Worm (Caenorhabditis elegans): ENCODE data around the gene srg-68.

Gene srg-68

ce11 chrV:5433020-5433419, 32.2 kb downstream of the srg-68 start, which contains the start of gene acl-6 (continued):
- TF ChIP-seq C04F5.9 (tag; optimal IDR thresholded peaks at IDR 0.05) (no peak), vab-15 (tag; optimal IDR thresholded peaks at IDR 0.05) (no peak), tlp-1 (tag; optimal IDR thresholded peaks at IDR 0.05) (no peak), lin-39 (tag; optimal IDR thresholded peaks at IDR 0.05) (no peak), grh-1 (GFP tag; IDR thresholded peaks at IDR 0.05) (no peak), sup-37 (GFP tag; optimal IDR thresholded peaks at IDR 0.05) (no peak), unc-86 (tag; optimal IDR thresholded peaks at IDR 0.05) (no peak), egl-13 (tag; optimal IDR thresholded peaks at IDR 0.05) (no peak), nhr-19 (GFP tag; conservative IDR thresholded peaks at IDR 0.05) (no peak), aha-1 (tag; optimal IDR thresholded peaks at IDR 0.05) (no peak), unc-98 (GFP tag; IDR thresholded peaks at IDR 0.05) (no peak), tbx-2 (tag; optimal IDR thresholded peaks at IDR 0.05) (peak; percentile 11), ztf-4 (tag; optimal IDR thresholded peaks at IDR 0.05) (no peak), blmp-1 (tag; optimal IDR thresholded peaks at IDR 0.05) (peak; percentile 89), xbp-1 (tag; optimal IDR thresholded peaks at IDR 0.05) (peak; percentile 16), unc-30 (tag; optimal IDR thresholded peaks at IDR 0.05) (no peak), sptf-1 (tag; optimal IDR thresholded peaks at IDR 0.05) (no peak), pag-3 (tag; optimal IDR thresholded peaks at IDR 0.05; ENCODE audit: borderline replicate concordance, insufficient read depth) (no peak), lir-3 (tag; optimal IDR thresholded peaks at IDR 0.05; ENCODE audit: poor library complexity) (no peak), unc-130 (tag; optimal IDR thresholded peaks at IDR 0.05) (no peak), Y116A8C.19 (tag; optimal IDR thresholded peaks at IDR 0.05; ENCODE audit: borderline replicate concordance) (no peak), C34B4.2 (tag; optimal IDR thresholded peaks at IDR 0.05) (no peak), sox-4 (tag; optimal IDR thresholded peaks at IDR 0.05) (no peak), nhr-77 (tag; optimal IDR thresholded peaks at IDR 0.05) (no peak), dpl-1 (GFP tag; optimal IDR thresholded peaks at IDR 0.05) (peak; percentile 85 to 91 (median 91)), nhr-237 (tag; optimal IDR thresholded peaks at IDR 0.05) (no peak), mab-9 (GFP tag; IDR thresholded peaks at IDR 0.05) (no peak), nhr-85 (tag) (peak; percentile 61), jun-1 (tag; optimal IDR thresholded peaks at IDR 0.05) (peak; percentile 53), unc-62 (GFP tag; optimal IDR thresholded peaks at IDR 0.05) (no peak), fkh-10 (GFP tag; optimal IDR thresholded peaks at IDR 0.05) (no peak), nhr-12 (tag; optimal IDR thresholded peaks at IDR 0.05) (no peak), nhr-90 (tag; optimal IDR thresholded peaks at IDR 0.05; ENCODE audit: poor library complexity) (peak; percentile 64), dsc-1 (tag; optimal IDR thresholded peaks at IDR 0.05) (no peak), rnt-1 (tag; optimal IDR thresholded peaks at IDR 0.05) (no peak), elt-2 (tag; optimal IDR thresholded peaks at IDR 0.05) (peak; percentile 97)

- TF ChIP-seq tlp-1 (tag; optimal IDR thresholded peaks at IDR 0.05) (no peak), nhr-28 (tag; optimal IDR thresholded peaks at IDR 0.05) (no peak), F16B12.6 (tag; optimal IDR thresholded peaks at IDR 0.05) (no peak), nhr-84 (tag; optimal IDR thresholded peaks at IDR 0.05) (no peak), grh-1 (GFP tag; IDR thresholded peaks at IDR 0.05) (no peak), ceh-90 (tag; optimal IDR thresholded peaks at IDR 0.05) (no peak), xbp-1 (tag; optimal IDR thresholded peaks at IDR 0.05) (no peak), aly-2 (tag; optimal IDR thresholded peaks at IDR 0.05) (no peak), ceh-88 (GFP tag; IDR thresholded peaks at IDR 0.05) (no peak), mep-1 (tag; optimal IDR thresholded peaks at IDR 0.05) (no peak), ztf-11 (tag; optimal IDR thresholded peaks at IDR 0.05) (no peak), fkh-8 (tag; optimal IDR thresholded peaks at IDR 0.05) (no peak), sox-4 (tag; optimal IDR thresholded peaks at IDR 0.05) (no peak), nhr-47 (tag; optimal IDR thresholded peaks at IDR 0.05) (no peak), skn-1 (tag; optimal IDR thresholded peaks at IDR 0.05) (no peak), ceh-63 (GFP tag; optimal IDR thresholded peaks at IDR 0.05) (no peak), mef-2 (tag; optimal IDR thresholded peaks at IDR 0.05) (no peak), C34B4.2 (tag; optimal IDR thresholded peaks at IDR 0.05) (no peak), fkh-10 (GFP tag; optimal IDR thresholded peaks at IDR 0.05) (no peak), hpl-2 (GFP tag; optimal IDR thresholded peaks at IDR 0.05) (no peak)
Measured at ce11 chrV:5432499-5432898, 32.7 kb downstream of the srg-68 start, which contains the start of gene F08F3.8. Gene F08F3.8, minus strand, starts transcription at chrV:5432599.
